Fruit fly (Drosophila melanogaster) S2 (cell line): ENCODE measurements around the gene CG33269.
"Not testable (repeated sequence)": the region's sequence is repeated elsewhere in the genome, so short reads cannot be mapped to it uniquely, and the experiment has no call there.

Source experiments
- CG8478 ChIP-seq: fragments of >200 bp; optimal IDR thresholded peaks from 2 replicates; lab custom pipeline; 2018
- CTCF ChIP-seq, 2 experiments: fragments of >200 bp; optimal IDR thresholded peaks; 2 replicates each; lab custom pipeline; 2018

Gene CG33269

DNA sequence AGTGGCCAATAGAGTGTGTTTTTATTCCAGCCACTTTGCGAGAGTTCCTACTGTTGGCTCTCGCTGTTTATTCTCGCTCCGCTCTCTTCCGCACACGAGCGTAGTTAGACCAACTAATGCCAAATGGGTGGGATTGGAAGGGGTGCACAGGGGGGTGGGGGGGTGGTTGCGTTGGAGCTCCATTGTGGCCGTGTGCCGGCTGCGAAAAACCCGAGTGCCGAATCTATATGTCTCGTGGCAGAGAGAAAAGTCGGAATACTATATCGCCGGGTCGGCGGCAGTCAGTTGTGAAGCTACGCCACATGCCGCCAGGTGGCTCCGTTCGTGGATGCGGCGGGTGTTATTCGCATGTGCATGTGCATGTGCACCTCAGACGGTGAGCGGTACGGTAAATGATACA is 19.1 kb upstream of the CG33269 start:
- TF ChIP-seq CTCF (optimal IDR thresholded peaks at IDR 0.05; lab: Kevin White, UChicago) (no peak), CG8478 (lab: Kevin White, UChicago) (no peak)

DNA sequence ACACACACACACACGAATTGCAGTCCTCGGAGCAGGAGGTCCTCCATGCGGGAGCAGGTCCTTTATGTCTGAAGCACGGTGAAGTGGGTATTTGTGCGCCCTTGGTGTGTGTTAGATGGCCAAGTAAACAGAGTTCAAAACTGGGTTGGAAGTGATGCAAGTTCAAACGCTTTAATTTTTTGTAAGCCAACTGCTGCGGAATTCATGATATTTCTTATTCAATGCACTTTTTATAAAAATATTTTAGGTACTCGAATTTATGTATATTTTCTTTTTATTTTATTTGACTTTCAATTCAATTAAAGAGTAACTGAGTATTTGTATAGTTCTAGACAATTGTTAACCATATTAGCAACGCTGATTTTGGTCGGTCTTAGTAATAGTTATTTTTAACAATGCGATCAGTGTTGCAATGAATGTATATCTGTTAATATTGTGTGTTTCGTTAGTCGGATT is 18.0 kb upstream of the CG33269 start, which contains the start of the genes CG14137 and CG46394:
CG14137 (minus strand) TSS at position 101 of the 456 bp plus-strand sequence.
CG46394 (plus strand) TSS at position 406 of the 456 bp plus-strand sequence.
- TF ChIP-seq CTCF (optimal IDR thresholded peaks at IDR 0.05; lab: Kevin White, UChicago) (no peak), CG8478 (lab: Kevin White, UChicago) (no peak)

DNA sequence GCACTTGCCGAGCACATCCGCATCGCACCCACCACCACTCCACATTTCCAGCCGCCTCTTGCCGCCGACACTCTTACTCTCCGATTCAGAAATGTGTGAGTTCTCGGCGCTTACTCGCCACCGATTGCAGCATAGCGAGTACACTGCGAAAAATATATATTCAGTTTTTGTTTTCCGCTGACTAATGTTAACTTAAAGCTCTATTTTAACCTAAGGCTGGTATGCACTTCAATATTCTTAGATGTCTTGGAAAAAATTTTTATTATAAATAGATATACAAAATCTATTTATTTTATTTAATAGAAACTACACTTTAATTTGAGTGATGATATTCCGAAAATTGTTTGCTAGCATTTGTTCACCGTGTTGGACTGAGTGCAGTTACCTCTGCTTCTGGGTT is 17.3 kb upstream of the CG33269 start:
- no peak for TF ChIP-seq CG8478 (lab: Kevin White, UChicago)
- TF ChIP-seq CTCF (optimal IDR thresholded peaks at IDR 0.05; lab: Kevin White, UChicago), result no peak

DNA sequence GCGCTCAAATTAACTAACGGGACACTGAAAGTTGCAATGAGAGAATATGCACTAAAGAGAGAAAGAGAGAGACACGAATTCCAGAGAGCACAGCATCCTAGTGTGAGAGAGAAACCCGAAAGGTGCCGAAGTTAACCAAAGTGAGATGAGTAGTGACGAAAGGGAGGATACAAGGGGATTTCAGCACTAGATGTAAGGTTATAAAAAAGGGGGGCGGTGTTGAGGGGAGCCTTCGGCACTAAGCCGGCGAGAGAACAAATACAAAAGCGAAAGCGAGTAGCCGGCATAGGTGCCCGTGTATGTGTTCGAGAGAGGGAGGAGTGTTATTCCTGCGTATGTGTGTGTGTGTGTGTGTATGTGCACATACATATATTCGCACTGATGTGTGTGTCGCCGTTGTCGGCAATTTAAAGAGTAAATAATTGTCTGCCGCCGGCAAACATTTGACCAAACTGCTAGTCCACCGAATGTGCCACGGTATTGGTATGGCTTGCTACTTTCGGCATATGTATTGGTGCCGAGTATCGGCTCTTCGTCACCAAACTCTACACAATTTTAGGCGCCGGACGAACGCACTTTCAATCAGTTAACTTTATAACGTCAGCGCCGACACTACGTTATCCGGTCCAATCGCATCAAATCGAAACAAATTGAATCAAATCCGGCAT is 14.7 kb upstream of the CG33269 start, which contains the start of gene CG7368:
CG7368 (plus strand) TSS at position 618 of the 668 bp plus-strand sequence.
- TF ChIP-seq CTCF (optimal IDR thresholded peaks at IDR 0.05; lab: Kevin White, UChicago) (no peak), CG8478 (lab: Kevin White, UChicago) (no peak)

DNA sequence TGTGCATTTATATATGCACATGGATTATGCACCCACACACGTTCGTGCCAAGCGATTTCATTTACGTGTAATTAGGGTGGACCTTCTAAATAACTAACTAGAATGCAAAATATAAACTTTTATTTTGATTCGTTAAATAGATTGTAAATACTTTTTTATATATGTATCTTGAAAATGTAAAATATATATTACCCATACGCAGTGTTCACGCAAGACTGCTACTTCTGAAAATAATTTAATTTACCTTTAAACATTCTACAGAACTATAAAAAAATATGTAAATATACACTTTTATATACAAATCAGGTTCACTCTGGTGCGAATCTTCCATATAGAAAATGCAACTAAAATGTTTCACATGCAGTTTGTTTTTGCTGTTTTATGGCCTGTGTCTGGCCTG is 11.8 kb upstream of the CG33269 start:
- TF ChIP-seq CG8478 (lab: Kevin White, UChicago), result no peak
- TF ChIP-seq CTCF (optimal IDR thresholded peaks at IDR 0.05; lab: Kevin White, UChicago), result no peak

DNA sequence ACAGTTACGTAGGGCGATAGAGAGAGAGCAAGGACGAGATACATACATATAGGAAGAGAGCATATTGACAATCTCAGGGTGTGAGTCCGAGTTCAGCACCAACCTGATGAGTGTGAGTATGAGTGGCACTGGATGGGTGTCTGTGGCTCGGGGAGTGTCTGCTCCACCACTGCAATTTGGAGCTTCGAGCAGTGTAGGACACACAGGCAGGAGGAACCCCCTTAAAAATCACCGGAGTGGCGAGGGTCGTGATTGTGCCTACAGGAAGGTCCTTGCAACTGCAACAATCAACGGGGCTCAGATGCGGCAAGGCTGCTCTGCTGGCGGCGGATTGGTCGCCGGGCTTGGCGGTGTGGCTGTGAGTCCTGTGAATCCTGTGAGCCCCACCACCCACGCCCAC is 9.8 kb upstream of the CG33269 start:
- no peak for TF ChIP-seq CG8478 (lab: Kevin White, UChicago)

DNA sequence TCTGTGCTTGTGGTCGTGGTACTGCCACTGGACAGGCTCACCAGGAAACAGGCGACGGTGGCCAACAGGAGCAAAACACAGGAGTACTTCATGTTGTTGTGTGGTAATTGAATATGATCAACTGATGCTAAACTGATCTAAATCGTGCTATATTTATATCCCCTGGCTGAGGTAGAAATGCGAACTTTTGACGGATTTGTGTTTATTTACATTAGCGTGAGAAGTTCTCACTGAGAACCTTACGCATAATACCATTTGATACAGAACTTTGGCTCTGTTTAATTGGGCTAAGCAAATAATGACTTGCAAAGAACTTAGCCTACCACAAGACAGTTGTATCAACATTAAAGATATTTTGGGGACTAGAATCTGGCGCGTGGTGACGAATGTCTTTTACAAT is 9.1 kb upstream of the CG33269 start, which contains the start of gene CG33268:
CG33268 (minus strand) TSS at position 101 of the 400 bp plus-strand sequence.
- no peak for TF ChIP-seq CTCF (optimal IDR thresholded peaks at IDR 0.05; lab: Kevin White, UChicago)
- TF ChIP-seq CG8478 (lab: Kevin White, UChicago), result no peak

DNA sequence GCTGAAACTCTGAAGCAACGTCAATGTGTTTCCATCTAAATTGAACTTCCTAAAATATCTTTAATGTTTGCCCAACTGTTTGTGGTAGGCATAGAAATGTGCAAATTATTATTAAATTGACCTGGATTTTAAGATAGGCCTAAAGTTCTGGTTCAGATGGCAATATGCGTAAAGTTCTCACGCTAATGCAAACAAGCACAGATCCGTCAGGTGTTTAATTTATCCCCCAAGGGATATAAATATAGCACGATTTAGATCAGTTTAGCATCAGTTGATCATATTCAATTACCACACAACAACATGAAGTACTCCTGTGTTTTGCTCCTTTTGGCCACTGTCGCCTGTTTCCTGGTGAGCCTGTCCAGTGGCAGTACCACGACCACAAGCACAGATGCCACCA is 7.4 kb upstream of the CG33269 start, which contains the start of gene CG7377:
CG7377 (plus strand) TSS at position 301 of the 400 bp plus-strand sequence.
- TF ChIP-seq CTCF (optimal IDR thresholded peaks at IDR 0.05; lab: Kevin White, UChicago); CG8478 (lab: Kevin White, UChicago): not testable (repeated sequence)

DNA sequence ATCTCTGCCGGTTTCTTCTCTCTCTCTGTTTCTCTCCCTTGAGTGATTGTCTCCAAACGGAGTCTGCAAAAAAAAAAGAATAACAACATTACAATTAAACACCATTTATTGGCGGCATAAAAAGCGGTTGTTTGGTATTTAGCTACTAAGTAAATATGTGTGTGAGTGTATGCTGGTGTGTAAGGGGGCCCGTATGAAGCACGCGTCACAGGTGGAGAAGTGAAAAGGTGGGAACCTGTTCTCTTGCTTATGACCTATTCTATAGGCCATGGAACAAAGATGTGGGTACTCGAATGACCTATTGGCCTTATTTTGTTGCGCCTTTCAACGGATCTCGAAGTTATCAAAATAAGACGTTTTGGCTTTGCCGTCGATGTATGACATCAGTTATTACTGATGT is 6.6 kb upstream of the CG33269 start:
- TF ChIP-seq CG8478 (lab: Kevin White, UChicago) (no peak), CTCF (optimal IDR thresholded peaks at IDR 0.05; lab: Kevin White, UChicago) (no peak)

DNA sequence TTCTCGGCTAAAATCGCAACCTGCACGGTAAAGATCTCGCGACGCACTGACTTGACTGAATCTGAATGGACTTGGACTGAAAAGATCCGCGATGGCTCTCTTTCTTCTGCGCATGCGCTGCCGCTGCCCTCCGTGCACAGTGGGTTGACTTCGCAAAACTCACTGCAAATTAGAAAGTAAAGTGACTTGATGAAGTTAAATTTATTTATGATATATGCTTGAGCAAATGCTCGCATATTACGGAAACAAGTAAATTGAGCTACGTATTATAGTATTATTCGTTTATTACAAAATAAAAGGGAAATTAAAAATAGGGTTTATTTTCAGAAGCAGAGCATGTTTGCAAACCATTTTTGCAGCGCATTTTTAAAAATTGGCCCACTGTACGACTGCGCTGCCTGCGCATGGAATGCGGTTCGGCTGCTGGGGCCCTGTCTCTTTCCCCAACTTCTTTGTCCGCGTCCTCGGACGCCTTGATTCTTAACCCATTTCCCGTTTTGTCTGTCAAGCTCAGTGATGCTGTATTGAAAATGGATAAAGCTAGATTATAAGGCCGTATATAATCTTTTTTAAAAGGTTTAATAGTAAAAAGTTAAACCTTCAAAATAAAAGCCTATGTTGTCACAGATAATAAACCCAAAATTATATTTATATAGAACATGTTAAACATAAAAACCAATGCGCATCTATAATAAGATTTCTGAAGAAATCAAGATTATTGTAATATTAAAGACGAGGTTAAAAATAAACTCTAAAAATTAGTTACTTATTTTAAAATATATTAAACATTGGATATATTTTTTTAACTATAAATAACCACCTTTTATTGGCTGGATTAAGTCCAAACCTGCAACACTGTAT is 6.0 kb upstream of the CG33269 start, which contains the start of gene rt:
rt (minus strand) TSS at position 51 of the 861 bp plus-strand sequence.
- TF ChIP-seq CG8478 (lab: Kevin White, UChicago), result no peak
- TF ChIP-seq CTCF (optimal IDR thresholded peaks at IDR 0.05; lab: Kevin White, UChicago), result no peak

DNA sequence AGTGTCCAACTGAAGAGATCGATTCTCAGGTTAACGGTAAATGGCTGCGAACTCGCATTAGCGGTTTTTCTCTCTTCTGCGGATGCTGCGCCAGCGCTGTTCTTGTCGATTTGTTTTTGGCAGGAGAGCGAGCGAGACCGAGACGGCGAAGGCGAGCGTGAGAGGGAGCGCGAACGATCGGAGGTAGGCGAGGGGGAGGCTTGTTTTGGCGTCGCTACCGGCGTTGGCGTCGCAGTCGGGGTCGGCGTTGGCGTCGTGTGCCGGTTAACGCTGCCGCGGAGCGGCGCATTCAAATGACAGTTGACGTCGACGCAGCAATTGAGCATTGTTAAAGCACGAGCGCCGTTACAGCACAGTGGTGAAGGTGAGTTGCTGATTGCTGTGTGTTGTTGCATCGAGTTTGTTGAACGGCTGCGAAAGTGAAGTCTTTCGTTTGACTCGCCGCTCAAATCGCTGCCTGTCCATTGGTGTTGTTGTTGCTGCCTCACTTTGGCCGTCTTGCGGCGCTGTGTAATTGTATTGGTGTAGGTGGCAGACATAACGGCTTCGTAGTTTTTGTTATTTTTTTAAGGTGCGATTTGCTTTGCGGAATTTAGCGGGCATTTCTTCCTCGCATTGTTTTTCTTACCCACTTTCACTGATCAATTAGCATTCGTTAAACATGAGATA is 4.9 kb upstream of the CG33269 start:
- TF ChIP-seq CG8478 (lab: Kevin White, UChicago), result no peak
- no peak for TF ChIP-seq CTCF (optimal IDR thresholded peaks at IDR 0.05; lab: Kevin White, UChicago)

DNA sequence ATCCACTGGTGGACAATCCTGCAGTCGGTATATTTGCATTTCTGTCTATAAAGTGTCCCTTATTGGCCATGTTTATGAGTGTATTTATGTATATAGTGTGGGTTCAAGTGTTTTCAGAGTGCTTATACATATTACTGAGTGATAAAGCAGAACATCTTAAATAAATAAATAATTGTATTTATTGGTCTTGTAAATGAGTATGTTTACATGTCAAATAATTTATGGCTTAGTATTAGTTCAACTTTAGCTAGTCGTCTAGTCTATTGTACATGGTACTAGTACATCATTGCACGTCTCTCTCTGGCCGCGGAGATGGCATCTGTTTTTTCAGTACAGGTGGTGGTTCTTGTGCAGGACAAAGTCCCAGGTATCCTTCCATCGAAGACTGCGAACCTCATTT is 2.0 kb upstream of the CG33269 start, which contains the start of gene CG32086:
CG32086 (minus strand) TSS at position 101 of the 400 bp plus-strand sequence.
- TF ChIP-seq CTCF (optimal IDR thresholded peaks at IDR 0.05; lab: Kevin White, UChicago), result no peak
- no peak for TF ChIP-seq CG8478 (lab: Kevin White, UChicago)

DNA sequence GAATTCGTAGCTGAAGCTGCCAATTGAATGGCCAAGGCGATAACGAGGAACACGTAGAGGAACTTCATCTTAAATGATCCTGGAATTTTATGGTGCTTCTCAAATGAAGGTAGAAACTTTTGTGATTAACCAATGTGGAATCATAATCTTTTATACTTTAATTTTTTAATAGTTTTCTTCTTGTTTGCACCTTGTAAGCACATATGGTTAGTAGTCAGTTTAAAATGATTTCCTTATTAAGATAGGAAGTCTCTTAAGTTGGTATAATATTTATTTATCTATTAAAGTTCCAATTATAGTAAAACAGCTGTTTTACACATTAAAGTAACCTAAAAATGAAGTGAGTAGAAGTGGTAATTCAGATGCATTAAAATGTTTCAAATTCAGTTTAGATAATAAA is 1.1 kb downstream of the CG33269 start, which contains the start of gene CG43391:
CG43391 (minus strand) TSS at position 101 of the 400 bp plus-strand sequence.
- TF ChIP-seq CTCF (optimal IDR thresholded peaks at IDR 0.05; lab: Kevin White, UChicago), result no peak
- TF ChIP-seq CG8478 (lab: Kevin White, UChicago), result no peak

DNA sequence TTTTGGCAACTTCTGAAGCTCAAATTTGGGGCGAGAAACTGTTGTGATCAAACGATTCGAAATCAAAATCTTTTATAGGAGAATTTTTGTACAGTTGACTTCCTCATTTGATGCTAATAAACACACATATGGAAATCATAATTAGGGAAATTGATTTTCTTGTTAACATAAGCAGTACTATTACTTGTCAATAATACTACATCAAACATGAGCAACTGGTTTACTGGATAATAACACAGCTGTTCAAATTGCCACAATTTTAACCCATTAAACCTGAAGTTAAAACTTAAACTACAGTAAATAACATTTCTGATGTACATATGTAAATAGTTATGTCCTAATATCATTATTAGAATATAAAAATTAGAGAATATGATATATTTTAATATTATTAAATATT is 2.1 kb downstream of the CG33269 start, which contains the start of gene CG43390:
CG43390 (minus strand) TSS at position 32 of the 400 bp plus-strand sequence.
- TF ChIP-seq CTCF (optimal IDR thresholded peaks at IDR 0.05; lab: Kevin White, UChicago), result no peak
